Fruit fly (Drosophila melanogaster) whole organism, embryonic: Measurements from ENCODE around the gene CG12301.

ENCODE experiments used
- Atf-2 ChIP-seq: fragments of 200-800 bp; sonication (Bioruptor generic); optimal IDR thresholded peaks from 2 replicates; lab custom pipeline; 2016; ENCODE audit warnings: missing biosample characterization, missing genetic modification characterization
- B-H2 ChIP-seq: fragments of 200-800 bp; sonication (Bioruptor generic); optimal IDR thresholded peaks from 2 replicates; lab custom pipeline; 2018; ENCODE audit warnings: missing biosample characterization, mild to moderate bottlenecking, missing genetic modification characterization
- CG10462 ChIP-seq: fragments of 200-800 bp; sonication (Bioruptor generic); optimal IDR thresholded peaks from 2 replicates; lab custom pipeline; 2016; ENCODE audit warnings: missing biosample characterization, missing genetic modification characterization
- CG11456 ChIP-seq: fragments of 200-800 bp; sonication (Bioruptor generic); IDR thresholded peaks from 3 replicates; pipeline ENCODE4 v1.3.6; 2022; ENCODE audit warnings: missing biosample characterization, missing genetic modification characterization
- CG11696 ChIP-seq: fragments of 200-800 bp; sonication (Bioruptor generic); IDR thresholded peaks from 2 replicates; pipeline ENCODE4 v1.3.6; 2022; ENCODE audit warnings: missing biosample characterization, missing genetic modification characterization
- CG13123 ChIP-seq: fragments of 200-800 bp; sonication (Bioruptor generic); optimal IDR thresholded peaks from 2 replicates; lab custom pipeline; 2016; ENCODE audit warnings: missing biosample characterization, missing genetic modification characterization
- CG13775 ChIP-seq: fragments of 200-800 bp; sonication (Bioruptor generic); optimal IDR thresholded peaks from 3 replicates; lab custom pipeline; 2017; ENCODE audit warnings: missing biosample characterization, mild to moderate bottlenecking, missing genetic modification characterization
- CG14710 ChIP-seq: fragments of 200-800 bp; sonication (Bioruptor generic); optimal IDR thresholded peaks from 3 replicates; lab custom pipeline; 2019; ENCODE audit warnings: missing biosample characterization, mild to moderate bottlenecking, missing genetic modification characterization, moderate library complexity
- CG14860 ChIP-seq: fragments of 200-800 bp; sonication (Bioruptor generic); IDR thresholded peaks from 3 replicates; pipeline ENCODE4 v1.3.6; 2022; ENCODE audit warnings: missing biosample characterization, missing genetic modification characterization; ENCODE audit not compliant: partially characterized antibody
- CG16813 ChIP-seq: fragments of 200-800 bp; sonication (Bioruptor generic); IDR thresholded peaks from 3 replicates; pipeline ENCODE4 v1.3.6; 2022; ENCODE audit warnings: missing biosample characterization, missing genetic modification characterization; ENCODE audit not compliant: partially characterized antibody
- CG17186 ChIP-seq: fragments of 200-800 bp; sonication (Bioruptor generic); optimal IDR thresholded peaks from 3 replicates; lab custom pipeline; 2017; ENCODE audit warnings: missing biosample characterization, missing genetic modification reagents, missing genetic modification characterization
- CG17802 ChIP-seq: fragments of 200-800 bp; sonication (Bioruptor generic); optimal IDR thresholded peaks from 2 replicates; lab custom pipeline; 2018; ENCODE audit warnings: missing biosample characterization, mild to moderate bottlenecking, missing genetic modification characterization, moderate library complexity
- CG2116 ChIP-seq: fragments of 200-800 bp; sonication (Bioruptor generic); optimal IDR thresholded peaks from 3 replicates; lab custom pipeline; 2018; ENCODE audit warnings: missing biosample characterization, mild to moderate bottlenecking, missing genetic modification characterization
- CG2875 ChIP-seq: fragments of 200-800 bp; sonication (Bioruptor generic); optimal IDR thresholded peaks from 2 replicates; lab custom pipeline; 2017; ENCODE audit warnings: missing biosample characterization, mild to moderate bottlenecking, missing genetic modification characterization, missing genetic modification reagents
- CG2889 ChIP-seq: fragments of 200-800 bp; sonication (Bioruptor generic); IDR thresholded peaks from 3 replicates; pipeline ENCODE4 v1.3.6; 2022; ENCODE audit warnings: missing biosample characterization, missing genetic modification characterization
- CG34422 ChIP-seq: fragments of 200-800 bp; sonication (Bioruptor generic); IDR thresholded peaks from 3 replicates; pipeline ENCODE4 v1.3.6; 2022; ENCODE audit warnings: missing biosample characterization, missing genetic modification characterization
- CG4424 ChIP-seq: fragments of 200-800 bp; sonication (Bioruptor generic); optimal IDR thresholded peaks from 3 replicates; lab custom pipeline; 2016; ENCODE audit warnings: missing biosample characterization, missing genetic modification characterization
- CG4617 ChIP-seq: fragments of 200-800 bp; sonication (Bioruptor generic); optimal IDR thresholded peaks from 3 replicates; lab custom pipeline; 2016; ENCODE audit warnings: missing biosample characterization, missing genetic modification characterization, borderline replicate concordance
- CG5245 ChIP-seq: fragments of 200-800 bp; sonication (Bioruptor generic); optimal IDR thresholded peaks from 3 replicates; lab custom pipeline; 2016; ENCODE audit warnings: missing biosample characterization, missing genetic modification characterization
- CG8924 ChIP-seq: fragments of 200-800 bp; optimal IDR thresholded peaks from 3 replicates; lab custom pipeline; 2019; ENCODE audit warnings: missing biosample characterization, mild to moderate bottlenecking, missing genetic modification characterization, moderate library complexity
- CG9437 ChIP-seq: fragments of 200-800 bp; sonication (Bioruptor generic); optimal IDR thresholded peaks from 2 replicates; lab custom pipeline; 2018; ENCODE audit warnings: missing biosample characterization, mild to moderate bottlenecking, missing genetic modification characterization
- CG9727 ChIP-seq: fragments of 200-800 bp; sonication (Bioruptor generic); optimal IDR thresholded peaks from 3 replicates; lab custom pipeline; 2017; ENCODE audit warnings: missing biosample characterization, mild to moderate bottlenecking, missing genetic modification characterization
- Dp ChIP-seq: fragments of 200-800 bp; sonication (Bioruptor generic); optimal IDR thresholded peaks from 2 replicates; lab custom pipeline; 2018; ENCODE audit warnings: missing biosample characterization, mild to moderate bottlenecking, missing genetic modification characterization, moderate library complexity
- Dref ChIP-seq: fragments of 200-800 bp; sonication (Bioruptor generic); IDR thresholded peaks from 2 replicates; pipeline ENCODE4 v1.3.6; 2022; ENCODE audit warnings: missing biosample characterization, missing genetic modification characterization
- Hand ChIP-seq: fragments of 200-800 bp; sonication (Bioruptor generic); optimal IDR thresholded peaks from 2 replicates; lab custom pipeline; 2017; ENCODE audit warnings: mild to moderate bottlenecking, missing biosample characterization, missing genetic modification reagents, missing genetic modification characterization
- Mrtf ChIP-seq: fragments of 200-800 bp; sonication (Bioruptor generic); IDR thresholded peaks from 3 replicates; pipeline ENCODE4 v1.3.6; 2022; ENCODE audit warnings: missing biosample characterization, missing genetic modification characterization
- Poxn ChIP-seq: fragments of 200-800 bp; sonication (Bioruptor generic); IDR thresholded peaks from 2 replicates; pipeline ENCODE4 v1.3.6; 2022; ENCODE audit warnings: missing biosample characterization, missing genetic modification characterization
- Sry-δ ChIP-seq: fragments of 200-800 bp; sonication (Bioruptor generic); optimal IDR thresholded peaks from 2 replicates; lab custom pipeline; 2016; ENCODE audit warnings: missing biosample characterization, missing genetic modification characterization
- Xrp1 ChIP-seq: fragments of 200-800 bp; sonication (Bioruptor generic); IDR thresholded peaks from 2 replicates; pipeline ENCODE4 v1.3.6; 2022; ENCODE audit warnings: missing biosample characterization, missing genetic modification characterization
- YL-1 ChIP-seq: fragments of 200-800 bp; sonication (Bioruptor generic); optimal IDR thresholded peaks from 3 replicates; lab custom pipeline; 2017; ENCODE audit warnings: missing biosample characterization, mild to moderate bottlenecking, missing genetic modification characterization
- ash1 ChIP-seq: fragments of 200-800 bp; sonication (Bioruptor generic); optimal IDR thresholded peaks from 2 replicates; lab custom pipeline; 2018; ENCODE audit warnings: missing biosample characterization, mild to moderate bottlenecking, missing genetic modification characterization
- cas ChIP-seq: fragments of 200-800 bp; sonication (Bioruptor generic); IDR thresholded peaks from 2 replicates; pipeline ENCODE4 v1.3.6; 2022; ENCODE audit warnings: missing biosample characterization, missing genetic modification characterization
- dmrt99B ChIP-seq: fragments of 200-800 bp; sonication (Bioruptor generic); optimal IDR thresholded peaks from 2 replicates; lab custom pipeline; 2018; ENCODE audit warnings: missing biosample characterization, mild to moderate bottlenecking, missing genetic modification characterization, moderate library complexity
- dpn ChIP-seq, 2 experiments: fragments of 200-800 bp; sonication (Bioruptor generic); optimal IDR thresholded peaks; 3 replicates each; lab custom pipeline; 2016; ENCODE audit warnings: missing biosample characterization in 2 of 2, missing genetic modification characterization in 2 of 2
- ftz-f1 ChIP-seq: fragments of 200-800 bp; sonication (Bioruptor generic); optimal IDR thresholded peaks from 2 replicates; lab custom pipeline; 2016; ENCODE audit warnings: missing biosample characterization, missing genetic modification characterization
- hbn ChIP-seq: fragments of 200-800 bp; sonication (Bioruptor generic); IDR thresholded peaks from 2 replicates; pipeline ENCODE4 v1.3.6; 2022; ENCODE audit warnings: missing biosample characterization, missing genetic modification characterization; ENCODE audit not compliant: partially characterized antibody
- kni ChIP-seq: fragments of 200-800 bp; sonication (Bioruptor generic); optimal IDR thresholded peaks from 3 replicates; lab custom pipeline; 2017; ENCODE audit warnings: mild to moderate bottlenecking, missing biosample characterization, missing genetic modification reagents, missing genetic modification characterization
- maf-S ChIP-seq: fragments of 200-800 bp; sonication (Bioruptor generic); optimal IDR thresholded peaks from 2 replicates; lab custom pipeline; 2016; ENCODE audit warnings: missing biosample characterization, missing genetic modification characterization
- onecut ChIP-seq: fragments of 200-800 bp; sonication (Bioruptor generic); IDR thresholded peaks from 2 replicates; pipeline ENCODE4 v1.3.6; 2022; ENCODE audit warnings: missing biosample characterization, missing genetic modification characterization
- org-1 ChIP-seq: fragments of 200-800 bp; sonication (Bioruptor generic); optimal IDR thresholded peaks from 2 replicates; lab custom pipeline; 2017; ENCODE audit warnings: missing biosample characterization, missing genetic modification characterization
- pb ChIP-seq: fragments of 200-800 bp; sonication (Bioruptor generic); optimal IDR thresholded peaks from 3 replicates; lab custom pipeline; 2016; ENCODE audit warnings: missing biosample characterization, missing genetic modification characterization
- pita ChIP-seq: fragments of 200-800 bp; sonication (Bioruptor generic); optimal IDR thresholded peaks from 2 replicates; lab custom pipeline; 2017; ENCODE audit warnings: missing biosample characterization, mild to moderate bottlenecking, missing genetic modification characterization
- ro ChIP-seq: fragments of 200-800 bp; sonication (Bioruptor generic); IDR thresholded peaks from 2 replicates; pipeline ENCODE4 v1.3.6; 2022; ENCODE audit warnings: missing biosample characterization, missing genetic modification characterization
- sd ChIP-seq: fragments of 200-800 bp; sonication (Bioruptor generic); optimal IDR thresholded peaks from 3 replicates; lab custom pipeline; 2018; ENCODE audit warnings: missing biosample characterization, mild to moderate bottlenecking, missing genetic modification characterization, moderate library complexity
- seq ChIP-seq: fragments of 200-800 bp; sonication (Bioruptor generic); IDR thresholded peaks from 2 replicates; pipeline ENCODE4 v1.3.6; 2022; ENCODE audit warnings: missing biosample characterization, missing genetic modification characterization
- sisA ChIP-seq: fragments of 200-800 bp; sonication (Bioruptor generic); IDR thresholded peaks from 2 replicates; pipeline ENCODE4 v1.3.6; 2022; ENCODE audit warnings: missing biosample characterization, missing genetic modification characterization
- trem ChIP-seq: fragments of 200-800 bp; optimal IDR thresholded peaks from 3 replicates; lab custom pipeline; 2019; ENCODE audit warnings: missing biosample characterization, mild to moderate bottlenecking, missing genetic modification characterization, moderate library complexity
- twi ChIP-seq: fragments of 200-800 bp; optimal IDR thresholded peaks from 2 replicates; lab custom pipeline; 2019; ENCODE audit warnings: missing biosample characterization, mild to moderate bottlenecking, missing genetic modification characterization, moderate library complexity
- unc-4 ChIP-seq: fragments of 200-800 bp; sonication (Bioruptor generic); IDR thresholded peaks from 2 replicates; pipeline ENCODE4 v1.3.6; 2022; ENCODE audit warnings: missing biosample characterization, missing genetic modification characterization; ENCODE audit not compliant: partially characterized antibody
- unpg ChIP-seq: fragments of 200-800 bp; sonication (Bioruptor generic); optimal IDR thresholded peaks from 3 replicates; lab custom pipeline; 2018; ENCODE audit warnings: missing biosample characterization, mild to moderate bottlenecking, missing genetic modification characterization, moderate library complexity

CG12301 gene

dm6 chr3L:15576357-15576756 is 4.2 kb upstream of the CG12301 start, which contains the start of gene Ufsp2 (continued):
- peak; percentile 22 for TF ChIP-seq trem (tag; lab: Kevin White, UChicago)
- TF ChIP-seq Mrtf, result no peak
- TF ChIP-seq CG2116, result peak; percentile 26
- TF ChIP-seq onecut (GFP tag; lab: Robert Waterston, UW), result no peak
- no peak for TF ChIP-seq CG14860 (GFP tag; lab: Robert Waterston, UW)

- TF ChIP-seq CG4424 (GFP tag; lab: Kevin White, UChicago), result no peak
- no peak for TF ChIP-seq CG5245 (GFP tag; lab: Kevin White, UChicago)
- TF ChIP-seq CG34422, result peak; percentile 12; the same call in 1 of the 3 replicates
- TF ChIP-seq ash1, result no peak
- no peak for TF ChIP-seq CG13123 (GFP tag; lab: Kevin White, UChicago)
- no peak for TF ChIP-seq CG10462 (GFP tag; lab: Kevin White, UChicago)
- TF ChIP-seq CG16813, result 0 out of 3 replicates have a peak, but pooled peaks have one; percentile 17
- TF ChIP-seq Atf-2, result no peak
- no peak for TF ChIP-seq sisA
- peak; percentile 71 for TF ChIP-seq Dref (GFP tag; lab: Robert Waterston, UW)
- no peak for TF ChIP-seq maf-S
- no peak for TF ChIP-seq org-1
- TF ChIP-seq ftz-f1, result no peak
- peak; percentile 83 for TF ChIP-seq Dp (GFP tag; lab: Kevin White, UChicago)
- TF ChIP-seq CG2889 (GFP tag; lab: Robert Waterston, UW), result no peak
- TF ChIP-seq CG13775 (GFP tag; lab: Kevin White, UChicago), result peak; percentile 100
- no peak for TF ChIP-seq CG9727 (GFP tag; lab: Kevin White, UChicago)
- TF ChIP-seq CG2875, result no peak
- peak; percentile 66 for TF ChIP-seq YL-1 (GFP tag; lab: Kevin White, UChicago)
- no peak for TF ChIP-seq CG9437
- peak; percentile 1 for TF ChIP-seq sd (tag; lab: Kevin White, UChicago)
- TF ChIP-seq CG17186 (GFP tag; lab: Kevin White, UChicago), result peak; percentile 23
- no peak for TF ChIP-seq seq
- TF ChIP-seq twi, result no peak
- TF ChIP-seq CG11696 (GFP tag; lab: Robert Waterston, UW), result no peak
- TF ChIP-seq Sry-δ (GFP tag; lab: Kevin White, UChicago), result peak; percentile 47
- TF ChIP-seq CG4617, result peak; percentile 82
- no peak for TF ChIP-seq B-H2 (GFP tag; lab: Kevin White, UChicago)
- TF ChIP-seq Hand, result no peak
- TF ChIP-seq dpn (GFP tag; optimal IDR thresholded peaks at IDR 0.05; lab: Kevin White, UChicago), result no peak
- TF ChIP-seq CG14710 (tag; lab: Kevin White, UChicago), result peak; percentile 18
- no peak for TF ChIP-seq unpg
- peak; percentile 39 for TF ChIP-seq CG2116
- TF ChIP-seq kni (GFP tag; lab: Kevin White, UChicago), result no peak
- TF ChIP-seq Xrp1 (GFP tag; lab: Robert Waterston, UW), result no peak
- TF ChIP-seq pb (GFP tag; lab: Kevin White, UChicago), result no peak
- no peak for TF ChIP-seq CG17802
- no peak for TF ChIP-seq Poxn (GFP tag; lab: Robert Waterston, UW)
- TF ChIP-seq cas (GFP tag; lab: Robert Waterston, UW), result no peak
- no peak for TF ChIP-seq CG8924 (tag; lab: Kevin White, UChicago)
- TF ChIP-seq ro (GFP tag; lab: Robert Waterston, UW), result no peak
- TF ChIP-seq CG11456 (GFP tag; lab: Robert Waterston, UW), result no peak
- TF ChIP-seq pita (GFP tag; lab: Kevin White, UChicago), result no peak
- TF ChIP-seq unc-4 (GFP tag; lab: Robert Waterston, UW), result peak; percentile 49
- no peak for TF ChIP-seq hbn
- TF ChIP-seq dmrt99B, result no peak
Measured at dm6 chr3L:15583504-15583903, 2.9 kb downstream of the CG12301 start, which contains the start of gene AIMP2. AIMP2 (plus strand) TSS chr3L:15583638.
